Worm (Caenorhabditis elegans): ENCODE data around the gene EEED8.2.

EEED8.2 gene

DNA sequence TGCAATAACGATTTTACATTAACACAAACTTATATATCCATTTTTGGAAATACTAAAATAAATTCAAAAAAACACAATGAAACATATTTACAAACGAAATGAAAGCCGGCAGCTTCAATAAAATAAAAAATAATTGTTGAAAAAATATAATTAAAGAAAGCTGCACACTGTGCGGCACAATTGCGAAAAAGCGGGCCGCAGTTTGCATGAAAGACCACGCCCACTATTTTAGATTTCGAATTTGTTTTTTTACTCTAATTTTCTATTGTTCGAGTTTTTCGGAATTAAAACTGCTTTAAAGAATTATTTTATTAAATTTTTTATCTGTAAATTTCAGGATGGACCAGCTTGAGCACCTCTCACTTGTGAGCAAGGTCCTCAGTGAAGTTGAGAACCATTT, 17.3 kb upstream of the EEED8.2 start, which contains the start of gene mog-5:
mog-5 (plus strand) TSS at position 338 of the 400 bp plus-strand sequence.
- TF ChIP-seq F13C5.2 (tag; optimal IDR thresholded peaks at IDR 0.05) (peak; percentile 83), ceh-13 (GFP tag; optimal IDR thresholded peaks at IDR 0.05) (peak; percentile 9), tbx-11 (GFP tag; IDR thresholded peaks at IDR 0.05) (peak; percentile 65; the same call in 1 of the 2 replicates), sea-1 (GFP tag; conservative IDR thresholded peaks at IDR 0.05) (0 out of 2 replicates have a peak, but pooled peaks have one; percentile 55), flt-1 (GFP tag; IDR thresholded peaks at IDR 0.05) (peak; percentile 65), aly-1 (tag; optimal IDR thresholded peaks at IDR 0.05) (no peak), tra-4 (tag; optimal IDR thresholded peaks at IDR 0.05) (no peak), scrt-1 (GFP tag; IDR thresholded peaks at IDR 0.05) (0 out of 2 replicates have a peak, but pooled peaks have one; percentile 46)

DNA sequence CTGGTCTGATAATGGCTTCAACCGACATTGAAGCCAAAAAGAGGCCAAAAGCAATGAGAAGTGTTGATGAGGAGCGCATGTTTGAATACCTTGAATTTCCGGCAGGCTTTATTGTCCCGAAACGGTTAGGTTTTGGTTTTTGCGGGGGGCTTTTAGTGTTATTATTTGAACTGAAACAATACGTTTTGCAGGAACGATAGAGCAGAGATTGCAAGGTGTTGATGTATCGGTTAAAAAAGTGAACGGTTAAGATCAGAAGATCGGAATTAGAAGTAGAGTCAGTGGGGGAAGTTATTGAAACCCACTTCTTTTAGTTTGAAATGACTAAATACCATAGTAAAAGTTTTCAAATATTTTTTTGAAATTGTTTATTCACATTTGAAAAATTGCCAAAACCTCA, 9.0 kb upstream of the EEED8.2 start, which contains the start of gene clec-141:
clec-141 (minus strand) TSS at position 101 of the 400 bp plus-strand sequence.
- no peak for TF ChIP-seq aly-1 (tag; optimal IDR thresholded peaks at IDR 0.05)
- TF ChIP-seq tbx-11 (GFP tag; IDR thresholded peaks at IDR 0.05), result no peak
- TF ChIP-seq pes-1 (GFP tag; IDR thresholded peaks at IDR 0.05), result no peak
- no peak for TF ChIP-seq ceh-36 (tag; optimal IDR thresholded peaks at IDR 0.05)
- no peak for TF ChIP-seq tra-4 (tag; optimal IDR thresholded peaks at IDR 0.05)
- TF ChIP-seq ets-7 (tag; optimal IDR thresholded peaks at IDR 0.05), result no peak
- no peak for TF ChIP-seq sea-1 (GFP tag; conservative IDR thresholded peaks at IDR 0.05)
- no peak for TF ChIP-seq B0310.2 (tag; optimal IDR thresholded peaks at IDR 0.05)
- TF ChIP-seq hmg-4 (GFP tag; optimal IDR thresholded peaks at IDR 0.05), result no peak
- TF ChIP-seq F13C5.2 (tag; optimal IDR thresholded peaks at IDR 0.05), result no peak
- TF ChIP-seq hnd-1 (tag; optimal IDR thresholded peaks at IDR 0.05), result no peak
- TF ChIP-seq scrt-1 (GFP tag; IDR thresholded peaks at IDR 0.05), result no peak
- TF ChIP-seq ama-1 (optimal IDR thresholded peaks at IDR 0.05), result no peak
- no peak for TF ChIP-seq ceh-13 (GFP tag; optimal IDR thresholded peaks at IDR 0.05)
- TF ChIP-seq tbx-37 (GFP tag; conservative IDR thresholded peaks at IDR 0.05), result no peak
- TF ChIP-seq flt-1 (GFP tag; IDR thresholded peaks at IDR 0.05), result no peak
- TF ChIP-seq hmbx-1 (tag; optimal IDR thresholded peaks at IDR 0.05), result no peak

DNA sequence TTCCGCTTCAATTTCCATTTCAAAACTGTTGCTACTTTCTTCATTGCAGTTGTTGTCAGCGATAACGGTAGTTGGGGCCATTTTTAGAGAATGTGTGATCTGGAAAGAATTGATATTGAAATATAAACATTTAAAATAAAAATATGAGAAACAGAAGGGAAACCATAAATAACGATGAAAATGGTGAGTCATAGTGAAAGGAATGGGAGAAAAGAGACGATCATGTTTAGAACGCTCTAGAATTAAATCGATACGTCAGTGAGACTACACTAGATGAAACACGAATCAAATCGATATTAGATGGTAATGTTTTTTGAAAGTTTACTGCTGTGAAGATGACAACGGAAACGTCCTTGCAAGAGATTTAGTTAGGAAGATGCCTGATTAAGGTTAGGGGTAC, 7.6 kb upstream of the EEED8.2 start, which contains the start of the genes EEED8.12 and EEED8.4:
EEED8.12 (minus strand) TSS at position 101 of the 400 bp plus-strand sequence.
EEED8.4 (plus strand) TSS at position 396 of the 400 bp plus-strand sequence.
- TF ChIP-seq pes-1 (GFP tag; IDR thresholded peaks at IDR 0.05) (no peak), hnd-1 (tag; optimal IDR thresholded peaks at IDR 0.05) (no peak), F13C5.2 (tag; optimal IDR thresholded peaks at IDR 0.05) (no peak), ceh-13 (GFP tag; optimal IDR thresholded peaks at IDR 0.05) (no peak), ama-1 (optimal IDR thresholded peaks at IDR 0.05) (no peak), hmbx-1 (tag; optimal IDR thresholded peaks at IDR 0.05) (no peak), scrt-1 (GFP tag; IDR thresholded peaks at IDR 0.05) (no peak), aly-1 (tag; optimal IDR thresholded peaks at IDR 0.05) (no peak), flt-1 (GFP tag; IDR thresholded peaks at IDR 0.05) (no peak), ets-7 (tag; optimal IDR thresholded peaks at IDR 0.05) (no peak), B0310.2 (tag; optimal IDR thresholded peaks at IDR 0.05) (no peak), tbx-37 (GFP tag; conservative IDR thresholded peaks at IDR 0.05) (no peak), hmg-4 (GFP tag; optimal IDR thresholded peaks at IDR 0.05) (no peak), tra-4 (tag; optimal IDR thresholded peaks at IDR 0.05) (no peak), ceh-36 (tag; optimal IDR thresholded peaks at IDR 0.05) (no peak), tbx-11 (GFP tag; IDR thresholded peaks at IDR 0.05) (no peak)

DNA sequence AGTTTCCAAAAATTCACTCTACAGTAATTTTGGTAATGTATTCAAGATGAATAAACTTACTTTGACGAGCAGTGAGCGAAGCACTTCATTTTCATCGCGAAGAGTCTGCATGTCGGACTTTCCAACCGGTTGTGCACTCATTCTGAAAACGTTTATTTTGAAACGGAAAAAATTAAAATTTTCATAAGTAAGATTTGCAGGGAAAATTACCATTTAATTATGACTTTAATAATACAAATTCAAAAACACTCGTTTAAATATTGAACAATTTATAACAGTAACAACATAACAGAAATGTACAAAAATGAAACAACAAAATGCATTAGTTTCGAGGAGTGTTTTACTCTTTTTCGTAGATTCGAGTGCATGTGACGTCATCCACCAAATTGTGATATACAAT, 4.0 kb upstream of the EEED8.2 start, which contains the start of the genes EEED8.13 and EEED8.18:
EEED8.13 (minus strand) TSS at position 101 of the 400 bp plus-strand sequence.
EEED8.18 (minus strand) TSS at position 144 of the 400 bp plus-strand sequence.
- TF ChIP-seq pes-1 (GFP tag; IDR thresholded peaks at IDR 0.05) (no peak), hmbx-1 (tag; optimal IDR thresholded peaks at IDR 0.05) (no peak), hmg-4 (GFP tag; optimal IDR thresholded peaks at IDR 0.05) (no peak), ama-1 (optimal IDR thresholded peaks at IDR 0.05) (no peak), B0310.2 (tag; optimal IDR thresholded peaks at IDR 0.05) (no peak), aly-1 (tag; optimal IDR thresholded peaks at IDR 0.05) (no peak), ets-7 (tag; optimal IDR thresholded peaks at IDR 0.05) (no peak), tbx-37 (GFP tag; conservative IDR thresholded peaks at IDR 0.05) (no peak), sea-1 (GFP tag; conservative IDR thresholded peaks at IDR 0.05) (no peak), ceh-13 (GFP tag; optimal IDR thresholded peaks at IDR 0.05) (no peak), tbx-11 (GFP tag; IDR thresholded peaks at IDR 0.05) (no peak), scrt-1 (GFP tag; IDR thresholded peaks at IDR 0.05) (no peak), ceh-36 (tag; optimal IDR thresholded peaks at IDR 0.05) (no peak), F13C5.2 (tag; optimal IDR thresholded peaks at IDR 0.05) (no peak), tra-4 (tag; optimal IDR thresholded peaks at IDR 0.05) (no peak), hnd-1 (tag; optimal IDR thresholded peaks at IDR 0.05) (no peak), flt-1 (GFP tag; IDR thresholded peaks at IDR 0.05) (no peak)

DNA sequence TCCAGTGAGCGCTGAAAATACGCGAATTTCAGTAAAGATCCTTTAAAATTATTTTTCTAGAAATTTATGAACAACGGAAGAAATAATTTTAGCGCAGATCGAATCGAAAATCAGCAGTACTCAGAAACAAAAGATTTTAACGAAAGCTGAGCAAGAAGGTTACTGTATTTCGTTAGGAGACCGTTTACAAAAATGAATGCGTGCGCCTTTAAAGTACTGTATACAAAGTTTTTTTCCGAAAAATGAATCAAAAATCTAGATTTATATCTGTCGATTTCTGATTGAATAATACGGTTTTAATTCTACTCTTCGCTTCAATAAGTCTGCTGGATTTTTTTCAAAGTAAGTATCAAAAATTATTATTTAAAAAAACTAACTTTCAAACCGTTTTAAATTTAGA, 2.5 kb upstream of the EEED8.2 start, which contains the start of the genes EEED8.14 and EEED8.3:
EEED8.14 (minus strand) TSS at position 13 of the 400 bp plus-strand sequence.
EEED8.3 (plus strand) TSS at position 237 of the 400 bp plus-strand sequence.
- TF ChIP-seq F13C5.2 (tag; optimal IDR thresholded peaks at IDR 0.05) (no peak), flt-1 (GFP tag; IDR thresholded peaks at IDR 0.05) (no peak), aly-1 (tag; optimal IDR thresholded peaks at IDR 0.05) (no peak), ets-7 (tag; optimal IDR thresholded peaks at IDR 0.05) (no peak), hnd-1 (tag; optimal IDR thresholded peaks at IDR 0.05) (no peak), ceh-36 (tag; optimal IDR thresholded peaks at IDR 0.05) (no peak), ama-1 (optimal IDR thresholded peaks at IDR 0.05) (no peak), scrt-1 (GFP tag; IDR thresholded peaks at IDR 0.05) (no peak), hmbx-1 (tag; optimal IDR thresholded peaks at IDR 0.05) (no peak), B0310.2 (tag; optimal IDR thresholded peaks at IDR 0.05) (no peak), tbx-11 (GFP tag; IDR thresholded peaks at IDR 0.05) (no peak), sea-1 (GFP tag; conservative IDR thresholded peaks at IDR 0.05) (no peak), hmg-4 (GFP tag; optimal IDR thresholded peaks at IDR 0.05) (no peak), tbx-37 (GFP tag; conservative IDR thresholded peaks at IDR 0.05) (no peak), ceh-13 (GFP tag; optimal IDR thresholded peaks at IDR 0.05) (no peak), tra-4 (tag; optimal IDR thresholded peaks at IDR 0.05) (no peak), pes-1 (GFP tag; IDR thresholded peaks at IDR 0.05) (no peak)

DNA sequence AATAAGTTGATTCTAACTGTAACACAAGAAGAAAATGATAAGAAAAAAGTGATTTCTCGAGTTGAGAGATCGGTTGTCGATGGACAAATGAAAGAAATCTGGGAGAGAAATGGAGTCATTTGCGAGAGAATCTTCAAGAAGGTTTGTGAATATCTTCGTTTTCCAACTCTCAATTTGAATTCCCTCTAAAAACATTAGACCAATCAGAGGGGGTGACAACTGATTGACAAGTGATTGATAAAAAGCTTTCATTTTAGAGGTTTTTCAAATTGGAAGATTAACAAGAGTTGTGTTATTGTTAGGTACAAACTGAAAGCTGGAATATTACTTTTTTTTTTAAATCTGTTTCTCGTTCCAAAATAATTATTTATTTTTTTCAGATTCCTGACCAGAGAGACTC, 1.4 kb downstream of the EEED8.2 start:
- TF ChIP-seq tbx-11 (GFP tag; IDR thresholded peaks at IDR 0.05) (no peak), ama-1 (optimal IDR thresholded peaks at IDR 0.05) (no peak), ets-7 (tag; optimal IDR thresholded peaks at IDR 0.05) (no peak), ceh-13 (GFP tag; optimal IDR thresholded peaks at IDR 0.05) (no peak), B0310.2 (tag; optimal IDR thresholded peaks at IDR 0.05) (no peak), hnd-1 (tag; optimal IDR thresholded peaks at IDR 0.05) (no peak), hmg-4 (GFP tag; optimal IDR thresholded peaks at IDR 0.05) (no peak), pes-1 (GFP tag; IDR thresholded peaks at IDR 0.05) (no peak), scrt-1 (GFP tag; IDR thresholded peaks at IDR 0.05) (no peak), F13C5.2 (tag; optimal IDR thresholded peaks at IDR 0.05) (no peak), tbx-37 (GFP tag; conservative IDR thresholded peaks at IDR 0.05) (no peak), tra-4 (tag; optimal IDR thresholded peaks at IDR 0.05) (no peak), aly-1 (tag; optimal IDR thresholded peaks at IDR 0.05) (no peak), ceh-36 (tag; optimal IDR thresholded peaks at IDR 0.05) (no peak), flt-1 (GFP tag; IDR thresholded peaks at IDR 0.05) (no peak)
